Fruit fly (Drosophila melanogaster) whole organism, wandering third instar larva: ENCODE data around the gene Nubpl.
A peak's percentile ranks its signal among the peaks of the same experiment; 100 is the strongest.

Experiments used
- Abd-B ChIP-seq: fragments of >200 bp; optimal IDR thresholded peaks from 2 replicates; lab custom pipeline; 2017; ENCODE audit warnings: missing biosample characterization, missing genetic modification characterization
- CG32264 ChIP-seq: fragments of 200-800 bp; sonication (Bioruptor generic); optimal IDR thresholded peaks from 2 replicates; lab custom pipeline; 2016; ENCODE audit warnings: missing biosample characterization, missing genetic modification characterization
- CG9705 ChIP-seq: fragments of 200-800 bp; sonication (Bioruptor generic); optimal IDR thresholded peaks from 2 replicates; lab custom pipeline; 2018; ENCODE audit warnings: missing biosample characterization, mild to moderate bottlenecking, missing genetic modification characterization
- CrebA ChIP-seq: fragments of 200-800 bp; sonication (Bioruptor generic); optimal IDR thresholded peaks from 2 replicates; lab custom pipeline; 2016; ENCODE audit warnings: missing biosample characterization, mild to moderate bottlenecking, missing genetic modification characterization, borderline replicate concordance
- Dfd ChIP-seq: fragments of >200 bp; optimal IDR thresholded peaks from 2 replicates; lab custom pipeline; 2017; ENCODE audit warnings: missing biosample characterization, missing genetic modification characterization
- Dif ChIP-seq: fragments of 200-275, 200-300 bp; sonication (Bioruptor generic); optimal IDR thresholded peaks from 2 replicates; lab custom pipeline; 2018; ENCODE audit warnings: missing biosample characterization, missing genetic modification characterization; ENCODE audit not compliant: partially characterized antibody
- HLH106 ChIP-seq: fragments of 200-800 bp; optimal IDR thresholded peaks from 3 replicates; lab custom pipeline; 2019; ENCODE audit warnings: missing biosample characterization, mild to moderate bottlenecking, missing genetic modification characterization, moderate library complexity
- Hnf4 ChIP-seq: fragments of 200-800 bp; sonication (Bioruptor generic); optimal IDR thresholded peaks from 2 replicates; lab custom pipeline; 2016; ENCODE audit warnings: missing biosample characterization, mild to moderate bottlenecking, missing genetic modification characterization
- Hr78 ChIP-seq: fragments of >200 bp; optimal IDR thresholded peaks from 2 replicates; lab custom pipeline; 2017; ENCODE audit warnings: missing biosample characterization, missing genetic modification characterization
- Hr83 ChIP-seq: fragments of 200-300 bp; sonication (Bioruptor generic); optimal IDR thresholded peaks from 2 replicates; lab custom pipeline; 2016; ENCODE audit warnings: missing biosample characterization, mild to moderate bottlenecking, missing genetic modification characterization, moderate library complexity; ENCODE audit not compliant: poor library complexity, severe bottlenecking
- Jra ChIP-seq: sonication (Bioruptor generic); optimal IDR thresholded peaks from 2 replicates; lab custom pipeline; 2016; ENCODE audit warnings: missing biosample characterization, missing genetic modification characterization
- Mio ChIP-seq: sonication (Bioruptor generic); optimal IDR thresholded peaks from 2 replicates; lab custom pipeline; 2016; ENCODE audit warnings: missing biosample characterization, missing genetic modification characterization
- Myc ChIP-seq: fragments of >200 bp; optimal IDR thresholded peaks from 2 replicates; lab custom pipeline; 2017
- N ChIP-seq: fragments of >200 bp; optimal IDR thresholded peaks from 2 replicates; lab custom pipeline; 2018; ENCODE audit warnings: missing biosample characterization, missing external identifiers, missing genetic modification characterization
- OdsH ChIP-seq: fragments of 200-800 bp; sonication (Bioruptor generic); optimal IDR thresholded peaks from 2 replicates; lab custom pipeline; 2016; ENCODE audit warnings: missing biosample characterization, mild to moderate bottlenecking, missing genetic modification characterization
- Rel ChIP-seq, 2 experiments: fragments of 200-800 bp; sonication (Bioruptor generic) in 1 of 2; optimal IDR thresholded peaks; 2 replicates in 1 of 2; 3 replicates in 1 of 2; lab custom pipeline; 2016 to 2019; ENCODE audit warnings: mild to moderate bottlenecking in 2 of 2, missing biosample characterization in 2 of 2, missing genetic modification characterization in 2 of 2, moderate library complexity in 1 of 2
- Sp1 ChIP-seq: fragments of 200-800 bp; sonication (Bioruptor generic); optimal IDR thresholded peaks from 3 replicates; lab custom pipeline; 2019; ENCODE audit warnings: missing biosample characterization, mild to moderate bottlenecking, missing genetic modification characterization, moderate library complexity
- brk ChIP-seq: fragments of 200-800 bp; sonication (Bioruptor generic); optimal IDR thresholded peaks from 2 replicates; lab custom pipeline; 2016; ENCODE audit warnings: missing biosample characterization, mild to moderate bottlenecking, missing genetic modification characterization
- dl ChIP-seq, 2 experiments: fragments of 175-275, 200-275 bp in 1 of 2; fragments of 200-275 bp in 1 of 2; sonication (Bioruptor generic); optimal IDR thresholded peaks; lab custom pipeline; 2018; ENCODE audit warnings: mild to moderate bottlenecking in 2 of 2, missing biosample characterization in 2 of 2, missing genetic modification characterization in 2 of 2, moderate library complexity in 2 of 2; ENCODE audit not compliant: partially characterized antibody in 2 of 2, insufficient read depth in 1 of 2
- dmrt93B ChIP-seq: fragments of 200-800 bp; sonication (Bioruptor generic); optimal IDR thresholded peaks from 2 replicates; lab custom pipeline; 2018; ENCODE audit warnings: missing biosample characterization, mild to moderate bottlenecking, missing genetic modification characterization
- dsf ChIP-seq: sonication (Bioruptor generic); optimal IDR thresholded peaks from 2 replicates; lab custom pipeline; 2016; ENCODE audit warnings: missing biosample characterization, missing genetic modification characterization, borderline replicate concordance
- ey ChIP-seq: fragments of 200-800 bp; sonication (Bioruptor generic); optimal IDR thresholded peaks from 2 replicates; lab custom pipeline; 2016; ENCODE audit warnings: missing biosample characterization, missing genetic modification characterization
- foxo ChIP-seq, 2 experiments: fragments of 200-800 bp; sonication (Bioruptor generic); optimal IDR thresholded peaks; 2 replicates in 1 of 2; 3 replicates in 1 of 2; lab custom pipeline; 2016 to 2017; ENCODE audit warnings: missing biosample characterization in 2 of 2, missing genetic modification characterization in 2 of 2
- fru ChIP-seq: fragments of 200-800 bp; sonication (Bioruptor generic); optimal IDR thresholded peaks from 3 replicates; lab custom pipeline; 2016; ENCODE audit warnings: missing biosample characterization, mild to moderate bottlenecking, missing genetic modification characterization
- h ChIP-seq: fragments of 200-800 bp; sonication (Bioruptor generic); optimal IDR thresholded peaks from 3 replicates; lab custom pipeline; 2016; ENCODE audit warnings: missing biosample characterization, mild to moderate bottlenecking, missing genetic modification characterization
- jim ChIP-seq: fragments of 175-275, 200-325 bp; sonication (Bioruptor generic); optimal IDR thresholded peaks from 2 replicates; lab custom pipeline; 2016; ENCODE audit warnings: missing biosample characterization, mild to moderate bottlenecking, missing genetic modification characterization
- lola ChIP-seq: fragments of >200 bp; optimal IDR thresholded peaks from 2 replicates; lab custom pipeline; 2017; ENCODE audit warnings: missing biosample characterization, missing genetic modification characterization
- pan ChIP-seq: fragments of >200 bp; optimal IDR thresholded peaks from 2 replicates; lab custom pipeline; 2017
- psq ChIP-seq: fragments of 200-800 bp; sonication (Bioruptor generic); optimal IDR thresholded peaks from 3 replicates; lab custom pipeline; 2017; ENCODE audit warnings: missing biosample characterization, mild to moderate bottlenecking, missing genetic modification characterization, moderate library complexity
- rgr ChIP-seq: fragments of 200-800 bp; sonication (Bioruptor generic); optimal IDR thresholded peaks from 3 replicates; lab custom pipeline; 2016; ENCODE audit warnings: missing biosample characterization, mild to moderate bottlenecking, missing genetic modification characterization
- sage ChIP-seq: fragments of 200-800 bp; sonication (Bioruptor generic); optimal IDR thresholded peaks from 2 replicates; lab custom pipeline; 2016; ENCODE audit warnings: missing biosample characterization, mild to moderate bottlenecking, missing genetic modification characterization
- usp ChIP-seq: fragments of >200 bp; optimal IDR thresholded peaks from 2 replicates; lab custom pipeline; 2017; ENCODE audit warnings: missing biosample characterization, missing genetic modification characterization
- woc ChIP-seq: sonication (Bioruptor generic); optimal IDR thresholded peaks from 2 replicates; lab custom pipeline; 2016; ENCODE audit warnings: missing biosample characterization, mild to moderate bottlenecking, missing genetic modification characterization

The Nubpl gene

DNA sequence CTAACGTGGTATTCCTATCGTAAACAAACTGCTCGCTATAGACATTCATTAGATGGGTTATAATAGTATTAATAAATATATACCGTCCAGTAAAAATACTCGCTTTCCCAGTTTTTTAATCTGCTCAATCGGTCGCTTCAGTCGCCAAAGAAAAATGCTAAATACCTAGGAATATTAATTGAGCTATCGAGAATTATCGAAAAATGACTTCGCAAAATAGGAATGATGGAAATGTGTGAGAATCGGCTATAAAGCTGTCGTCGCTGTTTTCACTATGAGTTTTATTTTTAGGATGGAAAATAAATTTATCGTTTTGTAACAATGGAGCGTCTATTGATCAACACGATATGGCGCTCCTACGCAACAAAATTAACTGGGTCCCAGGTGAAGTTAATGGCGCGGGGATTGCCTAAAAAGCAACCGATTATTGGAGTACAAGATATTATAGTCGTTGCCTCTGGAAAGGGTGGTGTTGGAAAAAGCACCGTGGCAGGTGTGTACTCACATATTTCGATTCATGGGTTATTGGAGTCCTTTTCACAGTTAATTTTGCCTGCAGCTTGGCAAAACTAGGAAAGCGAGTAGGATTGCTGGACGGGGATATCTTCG lies at the start of gene Nubpl:
Nubpl (plus strand) TSS at position 306 of the 609 bp plus-strand sequence.
- TF ChIP-seq dmrt93B (GFP tag; lab: Kevin White, UChicago), result no peak
- TF ChIP-seq fru (GFP tag; lab: Kevin White, UChicago), result no peak
- no peak for TF ChIP-seq Hnf4 (GFP tag; lab: Kevin White, UChicago)
- TF ChIP-seq CrebA, result no peak
- no peak for TF ChIP-seq Mio
- peak; percentile 28 for TF ChIP-seq Hr78 (GFP tag; lab: Kevin White, UChicago)
- TF ChIP-seq lola (GFP tag; lab: Kevin White, UChicago), result peak; percentile 47
- TF ChIP-seq brk (GFP tag; lab: Kevin White, UChicago), result no peak
- no peak for TF ChIP-seq pan
- TF ChIP-seq foxo (GFP tag; optimal IDR thresholded peaks at IDR 0.05; lab: Kevin White, UChicago), result no peak
- no peak for TF ChIP-seq Myc
- no peak for TF ChIP-seq Sp1 (GFP tag; lab: Kevin White, UChicago)
- TF ChIP-seq woc (GFP tag; lab: Kevin White, UChicago), result peak; percentile 64
- TF ChIP-seq dsf, result no peak
- no peak for TF ChIP-seq Jra (GFP tag; lab: Kevin White, UChicago)
- TF ChIP-seq jim (GFP tag; lab: Kevin White, UChicago), result no peak
- no peak for TF ChIP-seq psq
- TF ChIP-seq Abd-B (GFP tag; lab: Kevin White, UChicago), result no peak
- TF ChIP-seq N (GFP tag; lab: Kevin White, UChicago), result peak; percentile 90
- TF ChIP-seq Rel (GFP tag; optimal IDR thresholded peaks at IDR 0.05; lab: Kevin White, UChicago), result no peak
- TF ChIP-seq Rel (tag; optimal IDR thresholded peaks at IDR 0.05; lab: Kevin White, UChicago), result no peak
- TF ChIP-seq, all 38 proteins: peak for 4

- no peak for TF ChIP-seq N (GFP tag; lab: Kevin White, UChicago)
- no peak for TF ChIP-seq Hnf4 (GFP tag; lab: Kevin White, UChicago)
- no peak for TF ChIP-seq sage
- no peak for TF ChIP-seq OdsH (GFP tag; lab: Kevin White, UChicago)
- TF ChIP-seq rgr (GFP tag; lab: Kevin White, UChicago), result no peak
Measured at dm6 chr2L:22214276-22214675, 25.4 kb upstream of the Nubpl start, which contains the start of gene Ir40a. TSS of gene Ir40a (minus strand) at chr2L:22214376.

DNA sequence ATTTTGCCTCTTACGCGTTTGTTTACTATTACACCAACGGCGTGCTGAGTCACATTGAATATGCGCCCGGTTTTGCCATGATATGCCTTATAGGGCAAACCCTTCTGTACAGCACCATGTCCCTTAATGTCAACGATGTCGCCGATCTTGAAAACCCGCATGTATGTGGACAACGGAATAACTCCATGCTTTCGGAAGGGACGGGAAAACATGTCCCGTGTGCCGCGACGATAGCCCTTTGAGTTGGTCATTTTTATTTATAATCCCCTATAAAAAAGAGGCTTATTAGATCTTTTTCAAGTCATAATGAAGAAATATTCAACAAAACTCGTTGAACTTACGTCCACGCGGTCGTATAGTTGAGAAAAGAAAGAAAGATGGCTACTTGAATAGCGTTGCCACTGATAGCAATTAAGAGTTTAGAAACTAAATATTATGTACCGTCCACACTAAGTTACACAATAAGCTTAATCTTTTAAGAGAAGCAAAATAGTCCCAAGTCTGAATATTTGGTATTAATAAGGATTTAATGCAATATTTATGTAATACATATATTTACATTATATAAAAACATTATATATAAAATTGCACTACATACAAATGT lies 7.8 kb downstream of the Nubpl start, which contains the start of gene RpL21:
RpL21 (minus strand) TSS at position 421 of the 604 bp plus-strand sequence.
- TF ChIP-seq foxo (GFP tag; optimal IDR thresholded peaks at IDR 0.05; lab: Kevin White, UChicago) (no peak), OdsH (GFP tag; lab: Kevin White, UChicago) (no peak), N (GFP tag; lab: Kevin White, UChicago) (peak; percentile 8), brk (GFP tag; lab: Kevin White, UChicago) (no peak), pan (no peak), CG32264 (GFP tag; lab: Kevin White, UChicago) (no peak), dl (GFP tag; optimal IDR thresholded peaks at IDR 0.05; lab: Kevin White, UChicago; ENCODE audit: insufficient read depth in 1 of 2, partially characterized antibody in 2 of 2) (no peak), Rel (GFP tag; optimal IDR thresholded peaks at IDR 0.05; lab: Kevin White, UChicago) (no peak), Rel (tag; optimal IDR thresholded peaks at IDR 0.05; lab: Kevin White, UChicago) (no peak), Hr78 (GFP tag; lab: Kevin White, UChicago) (no peak), HLH106 (tag; lab: Kevin White, UChicago) (peak; percentile 6), ey (GFP tag; lab: Kevin White, UChicago) (no peak), Dif (GFP tag; lab: Kevin White, UChicago) (no peak), Hnf4 (GFP tag; lab: Kevin White, UChicago) (peak; percentile 33), Hr83 (no peak), Myc (peak; percentile 34), woc (GFP tag; lab: Kevin White, UChicago) (peak; percentile 32), h (GFP tag; lab: Kevin White, UChicago) (no peak), jim (GFP tag; lab: Kevin White, UChicago) (no peak), Dfd (no peak)

DNA sequence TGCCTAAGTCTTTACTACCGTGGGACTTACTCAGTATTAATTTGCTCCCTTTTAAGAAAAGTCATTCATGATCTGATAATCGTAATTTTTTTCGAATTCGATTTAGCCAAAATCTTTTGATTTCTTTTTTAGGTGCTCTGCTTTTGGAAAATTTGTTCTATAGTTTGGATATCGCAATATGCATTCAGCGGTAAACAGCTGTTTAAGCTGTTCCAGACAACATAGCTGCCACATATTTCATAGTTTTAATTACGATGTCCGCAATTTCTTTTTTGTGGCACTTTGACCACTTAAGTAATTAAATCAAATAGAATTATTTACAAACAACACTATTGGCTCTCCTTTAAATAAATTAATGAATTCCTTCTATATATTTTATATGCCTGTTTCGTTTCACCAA lies 8.5 kb downstream of the Nubpl start:
- TF ChIP-seq CG9705 (GFP tag; lab: Kevin White, UChicago), result no peak
- no peak for TF ChIP-seq OdsH (GFP tag; lab: Kevin White, UChicago)
- TF ChIP-seq Abd-B (GFP tag; lab: Kevin White, UChicago), result no peak
- TF ChIP-seq Sp1 (GFP tag; lab: Kevin White, UChicago), result no peak
- no peak for TF ChIP-seq woc (GFP tag; lab: Kevin White, UChicago)
- TF ChIP-seq usp (GFP tag; lab: Kevin White, UChicago), result no peak
- TF ChIP-seq Rel (GFP tag; optimal IDR thresholded peaks at IDR 0.05; lab: Kevin White, UChicago), result no peak
- no peak for TF ChIP-seq Rel (tag; optimal IDR thresholded peaks at IDR 0.05; lab: Kevin White, UChicago)
- no peak for TF ChIP-seq Hnf4 (GFP tag; lab: Kevin White, UChicago)
- TF ChIP-seq Myc, result no peak
- no peak for TF ChIP-seq Dfd
- TF ChIP-seq CG32264 (GFP tag; lab: Kevin White, UChicago), result no peak
- TF ChIP-seq, all 38 proteins: peak for 0
